Fruit fly (Drosophila melanogaster) whole organism, wandering third instar larva: ENCODE measurements around the gene CG8833.

Experiments
- Abd-B ChIP-seq: fragments of >200 bp; optimal IDR thresholded peaks from 2 replicates; lab custom pipeline; 2017; ENCODE audit warnings: missing biosample characterization, missing genetic modification characterization
- CG32264 ChIP-seq: fragments of 200-800 bp; sonication (Bioruptor generic); optimal IDR thresholded peaks from 2 replicates; lab custom pipeline; 2016; ENCODE audit warnings: missing biosample characterization, missing genetic modification characterization
- CG9705 ChIP-seq: fragments of 200-800 bp; sonication (Bioruptor generic); optimal IDR thresholded peaks from 2 replicates; lab custom pipeline; 2018; ENCODE audit warnings: missing biosample characterization, mild to moderate bottlenecking, missing genetic modification characterization
- CrebA ChIP-seq: fragments of 200-800 bp; sonication (Bioruptor generic); optimal IDR thresholded peaks from 2 replicates; lab custom pipeline; 2016; ENCODE audit warnings: missing biosample characterization, mild to moderate bottlenecking, missing genetic modification characterization, borderline replicate concordance
- Dfd ChIP-seq: fragments of >200 bp; optimal IDR thresholded peaks from 2 replicates; lab custom pipeline; 2017; ENCODE audit warnings: missing biosample characterization, missing genetic modification characterization
- Dif ChIP-seq: fragments of 200-275, 200-300 bp; sonication (Bioruptor generic); optimal IDR thresholded peaks from 2 replicates; lab custom pipeline; 2018; ENCODE audit warnings: missing biosample characterization, missing genetic modification characterization; ENCODE audit not compliant: partially characterized antibody
- GATAd ChIP-seq: sonication (Bioruptor generic); optimal IDR thresholded peaks from 2 replicates; lab custom pipeline; 2016; ENCODE audit warnings: missing biosample characterization, missing genetic modification characterization
- HLH106 ChIP-seq: fragments of 200-800 bp; optimal IDR thresholded peaks from 3 replicates; lab custom pipeline; 2019; ENCODE audit warnings: missing biosample characterization, mild to moderate bottlenecking, missing genetic modification characterization, moderate library complexity
- Hnf4 ChIP-seq: fragments of 200-800 bp; sonication (Bioruptor generic); optimal IDR thresholded peaks from 2 replicates; lab custom pipeline; 2016; ENCODE audit warnings: missing biosample characterization, mild to moderate bottlenecking, missing genetic modification characterization
- Hr78 ChIP-seq: fragments of >200 bp; optimal IDR thresholded peaks from 2 replicates; lab custom pipeline; 2017; ENCODE audit warnings: missing biosample characterization, missing genetic modification characterization
- Hr83 ChIP-seq: fragments of 200-300 bp; sonication (Bioruptor generic); optimal IDR thresholded peaks from 2 replicates; lab custom pipeline; 2016; ENCODE audit warnings: missing biosample characterization, mild to moderate bottlenecking, missing genetic modification characterization, moderate library complexity; ENCODE audit not compliant: poor library complexity, severe bottlenecking
- Jra ChIP-seq: sonication (Bioruptor generic); optimal IDR thresholded peaks from 2 replicates; lab custom pipeline; 2016; ENCODE audit warnings: missing biosample characterization, missing genetic modification characterization
- Mio ChIP-seq: sonication (Bioruptor generic); optimal IDR thresholded peaks from 2 replicates; lab custom pipeline; 2016; ENCODE audit warnings: missing biosample characterization, missing genetic modification characterization
- OdsH ChIP-seq: fragments of 200-800 bp; sonication (Bioruptor generic); optimal IDR thresholded peaks from 2 replicates; lab custom pipeline; 2016; ENCODE audit warnings: missing biosample characterization, mild to moderate bottlenecking, missing genetic modification characterization
- Rel ChIP-seq, 2 experiments: fragments of 200-800 bp; sonication (Bioruptor generic) in 1 of 2; optimal IDR thresholded peaks; 2 replicates in 1 of 2; 3 replicates in 1 of 2; lab custom pipeline; 2016 to 2019; ENCODE audit warnings: mild to moderate bottlenecking in 2 of 2, missing biosample characterization in 2 of 2, missing genetic modification characterization in 2 of 2, moderate library complexity in 1 of 2
- Sp1 ChIP-seq: fragments of 200-800 bp; sonication (Bioruptor generic); optimal IDR thresholded peaks from 3 replicates; lab custom pipeline; 2019; ENCODE audit warnings: missing biosample characterization, mild to moderate bottlenecking, missing genetic modification characterization, moderate library complexity
- Vsx2 ChIP-seq: fragments of 200-300, 225-300 bp; sonication (Bioruptor generic); optimal IDR thresholded peaks from 2 replicates; lab custom pipeline; 2018; ENCODE audit warnings: missing biosample characterization, missing genetic modification characterization; ENCODE audit not compliant: partially characterized antibody
- br ChIP-seq: fragments of 200-800 bp; sonication (Bioruptor generic); optimal IDR thresholded peaks from 2 replicates; lab custom pipeline; 2016; ENCODE audit warnings: missing biosample characterization, missing genetic modification characterization
- brk ChIP-seq: fragments of 200-800 bp; sonication (Bioruptor generic); optimal IDR thresholded peaks from 2 replicates; lab custom pipeline; 2016; ENCODE audit warnings: missing biosample characterization, mild to moderate bottlenecking, missing genetic modification characterization
- dl ChIP-seq, 2 experiments: fragments of 175-275, 200-275 bp in 1 of 2; fragments of 200-275 bp in 1 of 2; sonication (Bioruptor generic); optimal IDR thresholded peaks; lab custom pipeline; 2018; ENCODE audit warnings: mild to moderate bottlenecking in 2 of 2, missing biosample characterization in 2 of 2, missing genetic modification characterization in 2 of 2, moderate library complexity in 2 of 2; ENCODE audit not compliant: partially characterized antibody in 2 of 2, insufficient read depth in 1 of 2
- dmrt93B ChIP-seq: fragments of 200-800 bp; sonication (Bioruptor generic); optimal IDR thresholded peaks from 2 replicates; lab custom pipeline; 2018; ENCODE audit warnings: missing biosample characterization, mild to moderate bottlenecking, missing genetic modification characterization
- dsf ChIP-seq: sonication (Bioruptor generic); optimal IDR thresholded peaks from 2 replicates; lab custom pipeline; 2016; ENCODE audit warnings: missing biosample characterization, missing genetic modification characterization, borderline replicate concordance
- ey ChIP-seq: fragments of 200-800 bp; sonication (Bioruptor generic); optimal IDR thresholded peaks from 2 replicates; lab custom pipeline; 2016; ENCODE audit warnings: missing biosample characterization, missing genetic modification characterization
- foxo ChIP-seq, 2 experiments: fragments of 200-800 bp; sonication (Bioruptor generic); optimal IDR thresholded peaks; 2 replicates in 1 of 2; 3 replicates in 1 of 2; lab custom pipeline; 2016 to 2017; ENCODE audit warnings: missing biosample characterization in 2 of 2, missing genetic modification characterization in 2 of 2
- fru ChIP-seq: fragments of 200-800 bp; sonication (Bioruptor generic); optimal IDR thresholded peaks from 3 replicates; lab custom pipeline; 2016; ENCODE audit warnings: missing biosample characterization, mild to moderate bottlenecking, missing genetic modification characterization
- h ChIP-seq: fragments of 200-800 bp; sonication (Bioruptor generic); optimal IDR thresholded peaks from 3 replicates; lab custom pipeline; 2016; ENCODE audit warnings: missing biosample characterization, mild to moderate bottlenecking, missing genetic modification characterization
- jim ChIP-seq: fragments of 175-275, 200-325 bp; sonication (Bioruptor generic); optimal IDR thresholded peaks from 2 replicates; lab custom pipeline; 2016; ENCODE audit warnings: missing biosample characterization, mild to moderate bottlenecking, missing genetic modification characterization
- lola ChIP-seq: fragments of >200 bp; optimal IDR thresholded peaks from 2 replicates; lab custom pipeline; 2017; ENCODE audit warnings: missing biosample characterization, missing genetic modification characterization
- pan ChIP-seq: fragments of >200 bp; optimal IDR thresholded peaks from 2 replicates; lab custom pipeline; 2017
- psq ChIP-seq: fragments of 200-800 bp; sonication (Bioruptor generic); optimal IDR thresholded peaks from 3 replicates; lab custom pipeline; 2017; ENCODE audit warnings: missing biosample characterization, mild to moderate bottlenecking, missing genetic modification characterization, moderate library complexity
- rgr ChIP-seq: fragments of 200-800 bp; sonication (Bioruptor generic); optimal IDR thresholded peaks from 3 replicates; lab custom pipeline; 2016; ENCODE audit warnings: missing biosample characterization, mild to moderate bottlenecking, missing genetic modification characterization
- sage ChIP-seq: fragments of 200-800 bp; sonication (Bioruptor generic); optimal IDR thresholded peaks from 2 replicates; lab custom pipeline; 2016; ENCODE audit warnings: missing biosample characterization, mild to moderate bottlenecking, missing genetic modification characterization
- sv ChIP-seq: fragments of 200-800 bp; sonication (Bioruptor generic); optimal IDR thresholded peaks from 3 replicates; lab custom pipeline; 2016; ENCODE audit warnings: missing biosample characterization, missing genetic modification characterization
- tai ChIP-seq: sonication (Bioruptor generic); optimal IDR thresholded peaks from 2 replicates; lab custom pipeline; 2016; ENCODE audit warnings: missing biosample characterization, missing genetic modification characterization
- usp ChIP-seq: fragments of >200 bp; optimal IDR thresholded peaks from 2 replicates; lab custom pipeline; 2017; ENCODE audit warnings: missing biosample characterization, missing genetic modification characterization

The CG8833 gene

DNA sequence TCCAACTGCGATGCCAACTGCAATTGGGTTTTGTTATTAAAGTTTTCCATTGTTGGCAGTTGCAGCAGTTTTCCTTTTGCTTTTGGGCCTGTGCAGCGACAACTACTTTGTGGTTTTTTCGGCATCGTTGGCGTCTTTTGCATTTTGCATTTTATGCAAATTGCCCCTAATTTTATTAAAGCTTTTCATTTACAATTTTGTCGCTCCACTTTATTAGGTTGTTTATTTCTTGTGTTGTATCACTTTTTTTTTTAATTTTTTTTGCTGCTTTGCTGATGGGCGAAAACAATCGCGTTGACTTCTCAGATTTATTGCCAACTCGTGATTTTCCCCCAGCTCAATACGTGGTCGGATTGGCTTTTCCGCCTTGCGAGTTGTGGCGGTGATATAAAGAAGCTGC, 29.0 kb upstream of the CG8833 start:
- TF ChIP-seq sage (GFP tag; lab: Kevin White, UChicago) (no peak), Mio (GFP tag; lab: Kevin White, UChicago) (no peak), lola (GFP tag; lab: Kevin White, UChicago) (no peak), Hnf4 (GFP tag; lab: Kevin White, UChicago) (no peak), dsf (GFP tag; lab: Kevin White, UChicago) (no peak), CrebA (GFP tag; lab: Kevin White, UChicago) (no peak), psq (no peak), Dif (GFP tag; lab: Kevin White, UChicago) (no peak), GATAd (GFP tag; lab: Kevin White, UChicago) (no peak), dmrt93B (GFP tag; lab: Kevin White, UChicago) (no peak), Rel (GFP tag; optimal IDR thresholded peaks at IDR 0.05; lab: Kevin White, UChicago) (no peak), Rel (tag; optimal IDR thresholded peaks at IDR 0.05; lab: Kevin White, UChicago) (no peak), Abd-B (no peak), br (GFP tag; lab: Kevin White, UChicago) (no peak), dl (GFP tag; optimal IDR thresholded peaks at IDR 0.05; lab: Kevin White, UChicago; ENCODE audit: insufficient read depth in 1 of 2, partially characterized antibody in 2 of 2) (no peak), pan (lab: Kevin White, UChicago) (no peak)

DNA sequence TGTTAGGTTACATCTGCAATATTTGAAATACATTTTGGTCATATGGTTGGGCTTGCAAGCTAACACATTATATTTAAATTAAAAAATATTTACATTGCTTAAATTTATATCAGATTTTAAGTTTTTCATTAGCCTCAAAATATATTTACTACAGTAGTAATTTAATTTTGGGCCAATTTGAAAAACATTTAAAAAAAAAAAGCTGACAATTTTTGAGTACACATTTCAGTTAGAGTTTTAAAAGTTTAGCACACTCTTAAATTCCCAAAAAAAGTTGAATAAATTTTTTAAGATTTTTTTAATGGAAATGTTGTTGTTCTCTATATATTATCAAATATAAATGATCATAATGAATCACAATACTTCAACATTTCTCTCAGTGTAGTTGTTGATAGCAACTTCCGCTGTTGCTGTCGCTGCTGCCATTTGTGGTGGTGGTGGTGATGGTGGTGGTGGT, 28.4 kb upstream of the CG8833 start:
- TF ChIP-seq jim (GFP tag; lab: Kevin White, UChicago): no peak
- no peak for TF ChIP-seq usp (GFP tag; lab: Kevin White, UChicago)
- peak; percentile 5 for TF ChIP-seq h (GFP tag; lab: Kevin White, UChicago)
- TF ChIP-seq sage (GFP tag; lab: Kevin White, UChicago): no peak
- peak; percentile 19 for TF ChIP-seq rgr (GFP tag; lab: Kevin White, UChicago)
- no peak for TF ChIP-seq CrebA (GFP tag; lab: Kevin White, UChicago)
- peak; percentile 6 for TF ChIP-seq psq
- TF ChIP-seq Hr78 (GFP tag; lab: Kevin White, UChicago): no peak
- TF ChIP-seq OdsH: peak; percentile 14
- TF ChIP-seq dsf (GFP tag; lab: Kevin White, UChicago): no peak
- no peak for TF ChIP-seq Sp1
- TF ChIP-seq tai (GFP tag; lab: Kevin White, UChicago): no peak
- no peak for TF ChIP-seq Abd-B
- no peak for TF ChIP-seq Hnf4 (GFP tag; lab: Kevin White, UChicago)
- peak in 1 of 2 experiments; percentile 34 for TF ChIP-seq foxo (GFP tag; optimal IDR thresholded peaks at IDR 0.05; lab: Kevin White, UChicago)
- no peak for TF ChIP-seq fru (GFP tag; lab: Kevin White, UChicago)
- no peak for TF ChIP-seq Vsx2 (GFP tag; lab: Kevin White, UChicago)
- no peak for TF ChIP-seq HLH106 (tag; lab: Kevin White, UChicago)
- no peak for TF ChIP-seq dl (GFP tag; optimal IDR thresholded peaks at IDR 0.05; lab: Kevin White, UChicago; ENCODE audit: insufficient read depth in 1 of 2, partially characterized antibody in 2 of 2)
- TF ChIP-seq Dfd (GFP tag; lab: Kevin White, UChicago): no peak
- TF ChIP-seq Hr83 (GFP tag; lab: Kevin White, UChicago): no peak
- TF ChIP-seq Rel (GFP tag; optimal IDR thresholded peaks at IDR 0.05; lab: Kevin White, UChicago): no peak
- no peak for TF ChIP-seq Rel (tag; optimal IDR thresholded peaks at IDR 0.05; lab: Kevin White, UChicago)
- TF ChIP-seq sv (GFP tag; lab: Kevin White, UChicago): peak; percentile 39
- no peak for TF ChIP-seq dmrt93B (GFP tag; lab: Kevin White, UChicago)
- no peak for TF ChIP-seq CG32264 (GFP tag; lab: Kevin White, UChicago)
- TF ChIP-seq brk (GFP tag; lab: Kevin White, UChicago): no peak
- no peak for TF ChIP-seq CG9705 (GFP tag; lab: Kevin White, UChicago)

DNA sequence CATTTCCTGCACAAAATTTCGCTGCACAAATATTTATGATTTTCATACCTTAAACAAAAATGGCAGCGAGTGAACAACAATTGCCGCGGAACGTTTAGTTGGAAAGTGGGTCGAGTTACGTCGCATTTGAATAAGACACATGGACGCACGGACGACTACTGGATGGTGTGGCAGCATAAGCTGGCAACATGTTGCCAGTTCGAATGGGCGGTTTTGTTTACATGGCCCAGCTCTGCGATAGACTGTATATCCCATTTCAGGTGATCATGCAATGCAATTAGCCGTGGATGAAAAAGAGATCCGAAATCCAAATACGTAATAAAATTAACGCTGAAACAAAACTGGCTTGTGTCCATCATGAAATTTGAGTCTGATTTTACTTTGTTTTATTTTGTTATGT, 27.9 kb upstream of the CG8833 start:
- no peak for TF ChIP-seq ey (GFP tag; lab: Kevin White, UChicago)
- no peak for TF ChIP-seq pan (lab: Kevin White, UChicago)
- TF ChIP-seq fru (GFP tag; lab: Kevin White, UChicago): no peak
- TF ChIP-seq usp (GFP tag; lab: Kevin White, UChicago): no peak
- TF ChIP-seq Dfd (GFP tag; lab: Kevin White, UChicago): no peak
- TF ChIP-seq sv (GFP tag; lab: Kevin White, UChicago): no peak
- no peak for TF ChIP-seq Jra (GFP tag; lab: Kevin White, UChicago)
- no peak for TF ChIP-seq tai (GFP tag; lab: Kevin White, UChicago)
- TF ChIP-seq Hr83 (GFP tag; lab: Kevin White, UChicago): no peak
- no peak for TF ChIP-seq sage (GFP tag; lab: Kevin White, UChicago)
- no peak for TF ChIP-seq Rel (GFP tag; optimal IDR thresholded peaks at IDR 0.05; lab: Kevin White, UChicago)
- TF ChIP-seq Rel (tag; optimal IDR thresholded peaks at IDR 0.05; lab: Kevin White, UChicago): no peak
- no peak for TF ChIP-seq dl (GFP tag; optimal IDR thresholded peaks at IDR 0.05; lab: Kevin White, UChicago; ENCODE audit: insufficient read depth in 1 of 2, partially characterized antibody in 2 of 2)
- TF ChIP-seq Vsx2 (GFP tag; lab: Kevin White, UChicago): no peak
- no peak for TF ChIP-seq CG9705 (GFP tag; lab: Kevin White, UChicago)
- no peak for TF ChIP-seq jim (GFP tag; lab: Kevin White, UChicago)
- TF ChIP-seq brk (GFP tag; lab: Kevin White, UChicago): no peak
- TF ChIP-seq, all 38 proteins: peak for 0
